Worm (Caenorhabditis elegans): Measurements from ENCODE around the gene aptf-3.

DNA sequence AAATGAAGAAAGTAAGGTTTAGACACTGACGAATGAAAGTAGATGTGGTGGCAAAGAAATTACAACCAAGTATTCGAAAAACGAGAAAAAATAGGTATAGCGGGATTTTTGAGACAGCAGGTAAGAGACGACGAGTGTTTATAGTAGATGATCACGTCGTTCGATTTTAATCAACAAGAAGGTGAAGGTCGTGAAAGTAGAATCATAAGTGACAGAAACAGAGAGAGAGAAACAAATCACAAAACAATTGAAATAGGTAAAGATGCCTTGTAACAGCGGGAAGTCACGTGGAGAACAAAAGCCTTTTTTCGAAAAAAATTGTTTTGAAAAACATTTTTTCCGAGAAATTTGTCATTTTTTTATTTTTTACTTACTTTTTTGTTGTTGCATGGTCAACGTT lies 36.1 kb downstream of the aptf-3 start, which contains the start of gene T22C8.6:
- TF ChIP-seq nhr-28 (tag; optimal IDR thresholded peaks at IDR 0.05) (no peak), lsy-2 (tag; optimal IDR thresholded peaks at IDR 0.05) (no peak), nhr-12 (tag; optimal IDR thresholded peaks at IDR 0.05) (no peak), lin-13 (tag; optimal IDR thresholded peaks at IDR 0.05) (no peak), ceh-39 (tag; optimal IDR thresholded peaks at IDR 0.05) (no peak), blmp-1 (tag; optimal IDR thresholded peaks at IDR 0.05) (no peak), pha-4 (tag; optimal IDR thresholded peaks at IDR 0.05) (no peak), mab-5 (tag; optimal IDR thresholded peaks at IDR 0.05) (no peak), mep-1 (tag; optimal IDR thresholded peaks at IDR 0.05) (no peak), cnd-1 (tag; optimal IDR thresholded peaks at IDR 0.05) (no peak)
